Worm (Caenorhabditis elegans): ENCODE results near the gene F44D12.19.

DNA sequence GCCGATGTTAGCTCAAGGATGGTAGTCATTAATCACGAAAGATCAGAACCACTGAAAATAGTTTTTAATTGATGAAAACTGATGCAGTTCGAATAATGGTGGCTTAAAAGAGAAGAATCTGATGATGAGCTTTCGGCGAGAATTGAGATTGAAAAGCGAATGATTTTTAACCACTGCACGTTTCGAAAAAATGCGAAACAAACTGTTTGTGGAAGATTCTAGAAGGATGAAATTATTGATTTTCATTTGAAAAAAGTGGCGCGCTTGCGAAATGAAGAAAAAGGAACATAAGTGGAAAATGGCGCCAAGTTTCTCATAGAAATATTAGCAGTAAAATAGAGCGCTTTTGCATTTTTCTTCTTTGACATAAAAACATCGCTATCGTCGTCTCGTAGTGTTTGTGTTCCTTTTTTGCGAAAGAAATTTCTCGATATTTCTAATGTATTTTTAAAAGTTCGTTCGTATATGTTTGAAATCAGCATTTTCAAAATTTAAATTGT is 26.4 kb upstream of the F44D12.19 start, which contains the start of gene uba-1:
- TF ChIP-seq ref-1 (GFP tag; conservative IDR thresholded peaks at IDR 0.05) (no peak), T22C8.4 (GFP tag; IDR thresholded peaks at IDR 0.05) (no peak), tab-1 (GFP tag; IDR thresholded peaks at IDR 0.05) (no peak)

Data from whole organism, midembryonic.